Worm (Caenorhabditis elegans) whole organism, L4 larva: Measurements from ENCODE around the gene F59C12.4.

Experiments used
- D1046.2 ChIP-seq: fragments of 200-800 bp; sonication (Bioruptor generic); IDR thresholded peaks from 2 replicates; pipeline ENCODE4 v1.3.6; 2022; ENCODE audit warnings: missing genetic modification characterization, missing compliant biosample characterization
- F37D6.2 ChIP-seq: sonication (generic microtip); optimal IDR thresholded peaks from 2 replicates; lab custom pipeline; 2016; ENCODE audit warnings: mild to moderate bottlenecking, missing genetic modification characterization, missing compliant biosample characterization
- F44E2.7 ChIP-seq: fragments of 200-800 bp; sonication (Bioruptor generic); IDR thresholded peaks from 2 replicates; pipeline ENCODE4 v2.1.2; 2022; ENCODE audit warnings: missing genetic modification characterization, missing compliant biosample characterization
- T20F7.1 ChIP-seq: fragments of 200-800 bp; sonication (Bioruptor generic); optimal IDR thresholded peaks from 2 replicates; lab custom pipeline; 2018; ENCODE audit warnings: mild to moderate bottlenecking, missing genetic modification characterization, missing compliant biosample characterization
- T26A8.4 ChIP-seq: fragments of 200-800 bp; sonication (Bioruptor generic); IDR thresholded peaks from 2 replicates; pipeline ENCODE4 v1.3.6; 2022; ENCODE audit warnings: missing genetic modification characterization, missing compliant biosample characterization
- ZK337.2 ChIP-seq: fragments of 200-800 bp; sonication (Bioruptor generic); IDR thresholded peaks from 2 replicates; pipeline ENCODE4 v1.3.6; 2022; ENCODE audit warnings: missing genetic modification reagents, missing genetic modification characterization, missing compliant biosample characterization
- attf-4 ChIP-seq: sonication (generic microtip); optimal IDR thresholded peaks from 3 replicates; lab custom pipeline; 2017; ENCODE audit warnings: missing biosample characterization, missing genetic modification characterization
- daf-16 ChIP-seq, 3 experiments: sonication (generic microtip); optimal IDR thresholded peaks; 2 replicates each; lab custom pipeline; 2016 to 2017; ENCODE audit warnings: missing genetic modification characterization in 3 of 3, missing genetic modification reagents in 3 of 3, mild to moderate bottlenecking in 2 of 3, missing compliant biosample characterization in 2 of 3, missing biosample characterization in 1 of 3, moderate library complexity in 1 of 3
- daf-19 ChIP-seq: fragments of 200-800 bp; sonication (Bioruptor generic); conservative IDR thresholded peaks from 2 replicates; pipeline ENCODE4 v1.3.6; 2022; ENCODE audit warnings: missing genetic modification characterization, missing compliant biosample characterization
- dmd-6 ChIP-seq: fragments of 200-800 bp; sonication (Bioruptor generic); IDR thresholded peaks from 2 replicates; pipeline ENCODE4 v1.3.6; 2022; ENCODE audit warnings: missing genetic modification reagents, missing genetic modification characterization, missing compliant biosample characterization
- dmd-8 ChIP-seq: fragments of 200-800 bp; sonication (Bioruptor generic); IDR thresholded peaks from 2 replicates; pipeline ENCODE4 v1.3.6; 2022; ENCODE audit warnings: missing genetic modification characterization, missing compliant biosample characterization
- dmd-9 ChIP-seq: fragments of 200-800 bp; sonication (Bioruptor generic); IDR thresholded peaks from 2 replicates; pipeline ENCODE4 v1.3.6; 2022; ENCODE audit warnings: missing genetic modification reagents, missing genetic modification characterization, missing compliant biosample characterization
- duxl-1 ChIP-seq: sonication (generic microtip); optimal IDR thresholded peaks from 2 replicates; lab custom pipeline; 2016; ENCODE audit warnings: mild to moderate bottlenecking, missing genetic modification characterization, moderate library complexity, missing compliant biosample characterization; ENCODE audit not compliant: poor library complexity
- dve-1 ChIP-seq: sonication (generic microtip); optimal IDR thresholded peaks from 2 replicates; lab custom pipeline; 2017; ENCODE audit warnings: antibody characterized with exemption, mild to moderate bottlenecking, missing genetic modification characterization, missing compliant biosample characterization; ENCODE audit not compliant: insufficient read depth
- hlh-11 ChIP-seq: fragments of 200-800 bp; sonication (Bioruptor generic); optimal IDR thresholded peaks from 2 replicates; lab custom pipeline; 2018; ENCODE audit warnings: mild to moderate bottlenecking, missing genetic modification characterization, missing compliant biosample characterization
- hlh-30 ChIP-seq: sonication (generic microtip); optimal IDR thresholded peaks from 2 replicates; lab custom pipeline; 2017; ENCODE audit warnings: antibody characterized with exemption, mild to moderate bottlenecking, missing genetic modification characterization, missing compliant biosample characterization; ENCODE audit not compliant: insufficient read depth
- hmg-1.1 ChIP-seq: fragments of 200-800 bp; sonication (Bioruptor generic); IDR thresholded peaks from 2 replicates; pipeline ENCODE4 v1.3.6; 2022; ENCODE audit warnings: missing genetic modification reagents, missing genetic modification characterization, missing compliant biosample characterization
- lim-7 ChIP-seq: fragments of 200-800 bp; sonication (Bioruptor generic); IDR thresholded peaks from 2 replicates; pipeline ENCODE4 v1.3.6; 2022; ENCODE audit warnings: missing genetic modification characterization, missing compliant biosample characterization
- lin-1 ChIP-seq: fragments of 200-800 bp; sonication (Bioruptor generic); IDR thresholded peaks from 2 replicates; pipeline ENCODE4 v1.3.6; 2022; ENCODE audit warnings: missing genetic modification reagents, missing genetic modification characterization, missing compliant biosample characterization
- lsy-2 ChIP-seq, 2 experiments: fragments of 150-350 bp in 1 of 2; sonication (generic microtip) in 1 of 2; optimal IDR thresholded peaks; 2 replicates each; lab custom pipeline; 2014 to 2017; ENCODE audit warnings: missing biosample characterization in 2 of 2, missing genetic modification characterization in 2 of 2
- madf-9 ChIP-seq: fragments of 200-800 bp; sonication (Bioruptor generic); conservative IDR thresholded peaks from 2 replicates; pipeline ENCODE4 v1.3.6; 2022; ENCODE audit warnings: missing genetic modification reagents, missing genetic modification characterization, missing compliant biosample characterization
- mep-1 ChIP-seq: fragments of 150-350 bp; sonication (generic microtip); optimal IDR thresholded peaks from 3 replicates; lab custom pipeline; 2014; ENCODE audit warnings: missing biosample characterization, missing genetic modification characterization
- mes-2 ChIP-seq: sonication (generic microtip); optimal IDR thresholded peaks from 2 replicates; lab custom pipeline; 2016; ENCODE audit warnings: missing genotype, mild to moderate bottlenecking, missing genetic modification characterization, missing compliant biosample characterization; ENCODE audit not compliant: poor library complexity, severe bottlenecking
- nhr-11 ChIP-seq: fragments of 150-350 bp; optimal IDR thresholded peaks from 2 replicates; lab custom pipeline; 2014; ENCODE audit warnings: missing biosample characterization, missing genetic modification characterization
- nhr-28 ChIP-seq: fragments of 150-350 bp; optimal IDR thresholded peaks from 2 replicates; lab custom pipeline; 2014; ENCODE audit warnings: missing biosample characterization, missing genetic modification characterization
- nhr-48 ChIP-seq: sonication (generic microtip); optimal IDR thresholded peaks from 2 replicates; lab custom pipeline; 2016; ENCODE audit warnings: mild to moderate bottlenecking, missing genetic modification characterization, missing compliant biosample characterization
- nhr-6 ChIP-seq: fragments of 150-350 bp; optimal IDR thresholded peaks from 2 replicates; lab custom pipeline; 2014; ENCODE audit warnings: missing biosample characterization, missing genetic modification characterization
- nhr-77 ChIP-seq: fragments of 150-350 bp; optimal IDR thresholded peaks from 2 replicates; lab custom pipeline; 2014; ENCODE audit warnings: missing biosample characterization, missing genetic modification characterization
- pha-4 ChIP-seq, 2 experiments: fragments of 150-350 bp in 1 of 2; fragments of 200-800 bp in 1 of 2; sonication (Bioruptor generic) in 1 of 2; IDR thresholded peaks in 1 of 2; optimal IDR thresholded peaks in 1 of 2; 2 replicates each; pipeline versions ENCODE4 v1.3.6 to Lab custom; 2014 to 2022; ENCODE audit warnings: missing genetic modification characterization in 2 of 2, missing genetic modification reagents in 2 of 2, missing biosample characterization in 1 of 2, missing compliant biosample characterization in 1 of 2
- saeg-2 ChIP-seq: fragments of 200-800 bp; sonication (Bioruptor generic); IDR thresholded peaks from 2 replicates; pipeline ENCODE4 v1.3.6; 2022; ENCODE audit warnings: missing genetic modification reagents, missing genetic modification characterization, missing compliant biosample characterization
- sdz-12 ChIP-seq: fragments of 200-800 bp; sonication (Bioruptor generic); optimal IDR thresholded peaks from 2 replicates; lab custom pipeline; 2018; ENCODE audit warnings: mild to moderate bottlenecking, missing genetic modification characterization, missing compliant biosample characterization
- spr-3 ChIP-seq: fragments of 200-800 bp; sonication (Bioruptor generic); optimal IDR thresholded peaks from 2 replicates; lab custom pipeline; 2018; ENCODE audit warnings: mild to moderate bottlenecking, missing genetic modification characterization, missing compliant biosample characterization
- tra-1 ChIP-seq: fragments of 200-800 bp; sonication (Bioruptor generic); IDR thresholded peaks from 2 replicates; pipeline ENCODE4 v1.3.6; 2022; ENCODE audit warnings: missing genetic modification reagents, missing genetic modification characterization, missing compliant biosample characterization
- unc-130 ChIP-seq: sonication (generic microtip); optimal IDR thresholded peaks from 2 replicates; lab custom pipeline; 2016; ENCODE audit warnings: missing genetic modification reagents, missing genetic modification characterization, missing compliant biosample characterization
- vab-7 ChIP-seq: fragments of 200-800 bp; sonication (Bioruptor generic); IDR thresholded peaks from 2 replicates; pipeline ENCODE4 v1.3.6; 2022; ENCODE audit warnings: missing genetic modification reagents, missing genetic modification characterization, missing compliant biosample characterization
- ztf-11 ChIP-seq: fragments of 150-350 bp; optimal IDR thresholded peaks from 2 replicates; lab custom pipeline; 2014; ENCODE audit warnings: missing biosample characterization, missing genetic modification characterization
- ztf-7 ChIP-seq: fragments of 150-350 bp; optimal IDR thresholded peaks from 2 replicates; lab custom pipeline; 2014; ENCODE audit warnings: missing biosample characterization, missing genetic modification characterization

The F59C12.4 gene

ce11 chrX:16559387-16559786 is 43.0 kb downstream of the F59C12.4 start (continued):
- TF ChIP-seq nhr-11 (tag; lab: Kevin White, UChicago) (no peak), spr-3 (GFP tag; lab: Kevin White, UChicago) (no peak), lsy-2 (tag; optimal IDR thresholded peaks at IDR 0.05; lab: Kevin White, UChicago) (no peak)

DNA sequence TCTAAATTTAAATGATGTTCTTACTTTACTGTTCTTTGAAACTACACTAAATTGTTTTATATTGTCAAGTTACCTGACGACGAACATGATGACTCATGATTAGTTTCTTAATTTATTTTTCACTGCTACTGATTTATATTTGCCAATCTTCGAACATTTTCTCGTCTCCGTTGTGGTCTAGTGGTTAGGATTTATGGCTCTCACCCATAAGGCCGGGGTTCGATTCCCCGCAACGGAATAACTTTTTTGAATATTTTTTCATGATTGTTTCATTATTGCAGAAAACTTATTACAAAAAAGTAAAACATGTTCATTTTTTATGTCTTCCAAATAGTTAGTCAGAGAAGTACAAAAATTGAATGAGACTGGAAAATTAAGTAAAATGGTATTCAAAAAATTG is 43.6 kb downstream of the F59C12.4 start:
- TF ChIP-seq nhr-6 (tag; lab: Kevin White, UChicago) = no peak
- TF ChIP-seq ztf-11 (tag; lab: Kevin White, UChicago) = no peak
- no peak for TF ChIP-seq saeg-2 (GFP tag; lab: Robert Waterston, UW)
- peak; percentile 52 for TF ChIP-seq duxl-1 (tag; lab: Kevin White, UChicago)
- TF ChIP-seq dmd-8 (GFP tag; lab: Robert Waterston, UW) = 0 out of 2 replicates have a peak, but pooled peaks have one; percentile 54
- TF ChIP-seq pha-4 (GFP tag; IDR thresholded peaks at IDR 0.05; lab: Robert Waterston, UW) = peak; percentile 48; the same call in 1 of the 2 replicates
- no peak for TF ChIP-seq pha-4 (tag; optimal IDR thresholded peaks at IDR 0.05; lab: Kevin White, UChicago)
- no peak for TF ChIP-seq F37D6.2
- TF ChIP-seq tra-1 (GFP tag; lab: Robert Waterston, UW) = peak; percentile 40; the same call in 1 of the 2 replicates
- peak; percentile 45 for TF ChIP-seq hlh-11 (tag; lab: Kevin White, UChicago)
- no peak for TF ChIP-seq D1046.2 (GFP tag; lab: Robert Waterston, UW)
- peak in 1 of 2 experiments; percentile 52 for TF ChIP-seq lsy-2 (tag; optimal IDR thresholded peaks at IDR 0.05; lab: Kevin White, UChicago)
- TF ChIP-seq mes-2 (tag; lab: Kevin White, UChicago) = peak; percentile 57
- peak; percentile 50; the same call in 1 of the 2 replicates for TF ChIP-seq lin-1
- TF ChIP-seq hlh-30 = peak; percentile 34
- 0 out of 2 replicates have a peak, but pooled peaks have one; percentile 28 for TF ChIP-seq T26A8.4
- TF ChIP-seq dve-1 (tag; lab: Kevin White, UChicago) = peak; percentile 62
- peak; percentile 9 for TF ChIP-seq nhr-77 (tag; lab: Kevin White, UChicago)
- TF ChIP-seq unc-130 (GFP tag; lab: Kevin White, UChicago) = peak; percentile 9
- 0 out of 2 replicates have a peak, but pooled peaks have one; percentile 19 for TF ChIP-seq daf-19
- TF ChIP-seq madf-9 (GFP tag; lab: Robert Waterston, UW) = 0 out of 2 replicates have a peak, but pooled peaks have one; percentile 24
- peak in 1 of 2 experiments; percentile 46 for TF ChIP-seq daf-16 (GFP tag; optimal IDR thresholded peaks at IDR 0.05; lab: Kevin White, UChicago)
- peak; percentile 44 for TF ChIP-seq daf-16 (tag; optimal IDR thresholded peaks at IDR 0.05; lab: Kevin White, UChicago)
- peak; percentile 55; the same call in 1 of the 2 replicates for TF ChIP-seq hmg-1.1 (GFP tag; lab: Robert Waterston, UW)
- TF ChIP-seq sdz-12 = no peak
- TF ChIP-seq dmd-9 = no peak
- peak; percentile 66 for TF ChIP-seq vab-7 (GFP tag; lab: Robert Waterston, UW)
- TF ChIP-seq ZK337.2 (GFP tag; lab: Robert Waterston, UW) = 0 out of 2 replicates have a peak, but pooled peaks have one; percentile 27
- TF ChIP-seq nhr-28 (tag; lab: Kevin White, UChicago) = peak; percentile 27
- peak; percentile 41 for TF ChIP-seq ztf-7 (tag; lab: Kevin White, UChicago)
- peak; percentile 69 for TF ChIP-seq lim-7 (GFP tag; lab: Robert Waterston, UW)
- peak; percentile 47 for TF ChIP-seq dmd-6 (GFP tag; lab: Robert Waterston, UW)
- TF ChIP-seq T20F7.1 (GFP tag; lab: Kevin White, UChicago) = peak; percentile 42
- peak; percentile 64 for TF ChIP-seq mep-1
- peak; percentile 6 for TF ChIP-seq nhr-48 (tag; lab: Kevin White, UChicago)

ce11 chrX:16558117-16558516 is 44.3 kb downstream of the F59C12.4 start, which contains the start of gene K08B5.1:
TSS of gene K08B5.1 (plus strand) at chrX:16558434.
- no peak for TF ChIP-seq F44E2.7 (GFP tag; lab: Robert Waterston, UW)
- no peak for TF ChIP-seq nhr-28 (tag; lab: Kevin White, UChicago)
- TF ChIP-seq attf-4 (tag; lab: Kevin White, UChicago) = no peak
- TF ChIP-seq D1046.2 (GFP tag; lab: Robert Waterston, UW) = no peak
- TF ChIP-seq T26A8.4 = no peak
- TF ChIP-seq hlh-11 (tag; lab: Kevin White, UChicago) = peak; percentile 26
- no peak for TF ChIP-seq nhr-6 (tag; lab: Kevin White, UChicago)
